Fruit fly (Drosophila melanogaster) S2 (cell line): ENCODE results near the gene CG44774.

ENCODE experiments used
- CG8478 ChIP-seq: fragments of >200 bp; optimal IDR thresholded peaks from 2 replicates; lab custom pipeline; 2018
- CTCF ChIP-seq, 2 experiments: fragments of >200 bp; optimal IDR thresholded peaks; 2 replicates each; lab custom pipeline; 2018

The CG44774 gene

DNA sequence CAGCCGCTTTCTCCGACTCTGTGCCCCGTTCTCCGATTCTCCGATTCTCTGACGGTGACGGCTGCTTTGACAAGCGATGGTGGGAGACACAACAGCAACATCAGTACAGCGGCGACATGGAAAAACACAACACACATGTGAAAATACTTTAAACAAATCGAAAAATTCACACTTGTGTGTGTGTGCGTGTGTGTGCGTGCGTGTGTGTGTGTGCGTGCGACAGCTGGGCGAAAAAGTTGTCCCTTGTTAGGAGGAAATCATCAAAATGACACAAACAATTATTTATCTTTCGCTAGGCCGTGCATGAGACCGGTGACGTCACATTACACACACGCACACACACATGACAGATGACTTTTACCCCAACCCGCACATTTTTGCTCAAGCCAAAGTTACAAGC, 41.0 kb downstream of the CG44774 start:
- TF ChIP-seq CTCF (optimal IDR thresholded peaks at IDR 0.05; lab: Kevin White, UChicago) (no peak), CG8478 (no peak)

- TF ChIP-seq CTCF (optimal IDR thresholded peaks at IDR 0.05; lab: Kevin White, UChicago): no peak
- TF ChIP-seq CG8478: no peak
Observed at dm6 chrX:4894596-4894995, 43.3 kb downstream of the CG44774 start.

DNA sequence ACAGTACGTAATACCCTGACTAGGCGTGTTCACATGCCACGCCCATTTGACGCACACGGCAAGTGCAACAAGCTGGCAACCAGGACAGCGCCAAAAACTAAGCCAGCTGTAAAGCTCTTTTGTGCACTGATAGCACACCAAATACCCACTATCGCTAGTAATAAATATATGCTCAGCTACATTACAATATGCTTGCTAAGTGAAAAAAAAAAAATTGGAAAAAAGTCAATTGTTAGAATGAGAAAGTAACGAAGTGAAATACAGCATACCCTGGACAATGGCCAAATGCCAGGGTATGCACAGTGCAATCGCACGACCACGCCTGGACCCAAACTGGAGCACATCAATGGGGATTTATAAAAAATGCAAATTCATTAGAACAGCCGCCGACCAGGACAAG, 52.0 kb downstream of the CG44774 start:
- no peak for TF ChIP-seq CG8478
- TF ChIP-seq CTCF (optimal IDR thresholded peaks at IDR 0.05; lab: Kevin White, UChicago): no peak
